Worm (Caenorhabditis elegans): ENCODE data around the gene C27F2.7.

Gene C27F2.7

DNA sequence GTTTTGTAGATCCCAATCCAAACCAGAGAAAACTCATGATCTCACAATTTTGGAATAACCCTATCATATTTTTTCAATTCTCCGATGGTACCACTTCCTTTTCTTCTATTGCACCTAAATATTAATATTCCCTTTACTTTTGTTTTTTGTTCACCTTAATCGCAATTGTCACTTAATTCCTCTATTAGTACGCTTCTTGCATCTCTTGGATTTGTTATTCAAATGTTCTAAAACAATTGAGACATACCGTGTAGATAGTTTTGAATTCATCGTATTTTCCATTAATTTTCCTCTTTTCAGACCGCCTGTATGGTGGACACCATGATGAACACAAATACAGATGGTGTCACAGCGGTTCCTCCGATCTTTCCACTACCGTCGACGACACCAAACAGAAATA, 32.5 kb downstream of the C27F2.7 start, which contains the start of gene flh-2:
Gene flh-2, plus strand, starts transcription at position 301 of the 400 bp plus-strand sequence.
- no peak for TF ChIP-seq ama-1 (optimal IDR thresholded peaks at IDR 0.05)
- TF ChIP-seq fkh-2 (tag; optimal IDR thresholded peaks at IDR 0.05) = no peak
- TF ChIP-seq fkh-10 (GFP tag; optimal IDR thresholded peaks at IDR 0.05) = no peak
- TF ChIP-seq nhr-23 (tag; optimal IDR thresholded peaks at IDR 0.05) = no peak
- TF ChIP-seq ztf-4 (tag; optimal IDR thresholded peaks at IDR 0.05) = no peak
- TF ChIP-seq nhr-12 (tag; optimal IDR thresholded peaks at IDR 0.05) = no peak
- no peak for TF ChIP-seq R02D3.7 (tag; optimal IDR thresholded peaks at IDR 0.05)
- TF ChIP-seq jun-1 (tag; optimal IDR thresholded peaks at IDR 0.05) = no peak
- no peak for TF ChIP-seq nhr-11 (tag; optimal IDR thresholded peaks at IDR 0.05)
- TF ChIP-seq lin-15B (tag; optimal IDR thresholded peaks at IDR 0.05) = no peak
- TF ChIP-seq aly-2 (tag; optimal IDR thresholded peaks at IDR 0.05) = no peak
- no peak for TF ChIP-seq tbx-2 (tag; optimal IDR thresholded peaks at IDR 0.05)
- TF ChIP-seq ceh-82 (tag; optimal IDR thresholded peaks at IDR 0.05) = no peak
- TF ChIP-seq nfya-1 (tag; optimal IDR thresholded peaks at IDR 0.05; ENCODE audit: insufficient read depth) = no peak
- no peak for TF ChIP-seq mdl-1 (tag; optimal IDR thresholded peaks at IDR 0.05)
- TF ChIP-seq egl-5 (tag; optimal IDR thresholded peaks at IDR 0.05) = no peak
- TF ChIP-seq nhr-67 (tag; optimal IDR thresholded peaks at IDR 0.05) = no peak
- no peak for TF ChIP-seq zag-1 (tag; optimal IDR thresholded peaks at IDR 0.05)
- TF ChIP-seq elt-2 (tag; optimal IDR thresholded peaks at IDR 0.05) = no peak
- no peak for TF ChIP-seq skn-1 (tag; optimal IDR thresholded peaks at IDR 0.05)

DNA sequence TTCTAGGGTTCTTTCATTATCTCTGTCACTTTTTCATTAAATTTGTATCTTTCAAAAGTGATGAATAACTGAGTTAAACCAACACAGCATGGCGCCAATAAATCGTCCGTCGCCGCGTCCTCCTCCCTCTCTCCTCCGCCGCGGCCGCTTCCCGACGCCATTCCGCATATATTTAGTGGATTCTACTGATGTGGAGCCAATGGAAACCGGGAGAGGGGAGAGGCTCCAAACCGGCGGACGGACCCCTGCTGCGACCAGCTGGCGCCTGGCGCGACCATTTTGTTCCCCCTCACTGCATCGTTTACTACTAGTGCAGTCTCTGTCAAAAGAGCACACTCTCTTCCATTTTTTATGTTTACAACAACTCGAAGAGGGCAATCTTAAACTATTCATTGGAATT, 33.1 kb downstream of the C27F2.7 start:
- TF ChIP-seq egl-5 (tag; optimal IDR thresholded peaks at IDR 0.05) (peak; percentile 26), ama-1 (optimal IDR thresholded peaks at IDR 0.05) (no peak), hmg-11 (tag; optimal IDR thresholded peaks at IDR 0.05) (peak; percentile 6), nfya-1 (tag; optimal IDR thresholded peaks at IDR 0.05; ENCODE audit: insufficient read depth) (peak; percentile 43), ceh-28 (tag; optimal IDR thresholded peaks at IDR 0.05) (no peak), lin-39 (tag; optimal IDR thresholded peaks at IDR 0.05) (peak; percentile 66), unc-62 (GFP tag; optimal IDR thresholded peaks at IDR 0.05) (no peak), sea-2 (GFP tag; optimal IDR thresholded peaks at IDR 0.05) (no peak), nhr-237 (tag; optimal IDR thresholded peaks at IDR 0.05) (no peak), fkh-10 (GFP tag; optimal IDR thresholded peaks at IDR 0.05) (no peak), tbx-2 (tag; optimal IDR thresholded peaks at IDR 0.05) (no peak), nhr-76 (tag; optimal IDR thresholded peaks at IDR 0.05) (no peak), nhr-12 (tag; optimal IDR thresholded peaks at IDR 0.05) (no peak), mml-1 (tag; optimal IDR thresholded peaks at IDR 0.05) (no peak), ztf-4 (tag; optimal IDR thresholded peaks at IDR 0.05) (no peak), skn-1 (tag; optimal IDR thresholded peaks at IDR 0.05) (no peak), ceh-9 (tag; optimal IDR thresholded peaks at IDR 0.05) (no peak), ZK546.5 (tag; optimal IDR thresholded peaks at IDR 0.05) (no peak), eor-1 (tag; optimal IDR thresholded peaks at IDR 0.05) (no peak)

DNA sequence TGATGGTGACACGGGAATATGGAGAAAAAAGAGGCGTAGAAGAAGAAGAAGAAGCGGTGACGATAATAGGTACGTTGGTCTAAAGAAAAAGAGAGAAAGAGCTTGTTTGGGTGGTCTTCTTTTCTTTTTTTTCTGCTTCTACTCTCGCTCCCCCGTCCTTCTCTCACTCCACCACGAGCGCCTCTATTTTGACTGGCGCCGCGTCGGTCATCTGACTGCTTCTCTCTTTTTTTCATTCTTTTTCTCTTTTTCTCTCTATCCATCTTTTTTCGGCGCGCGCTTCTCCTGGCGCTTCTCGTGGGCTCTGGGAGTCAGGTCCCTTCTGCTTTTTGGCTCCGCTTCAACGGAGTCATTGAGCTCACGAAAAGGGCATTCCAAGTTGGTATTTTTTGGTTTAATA, 33.9 kb downstream of the C27F2.7 start:
- no peak for TF ChIP-seq unc-62 (GFP tag; optimal IDR thresholded peaks at IDR 0.05)
- TF ChIP-seq lin-15B (tag; optimal IDR thresholded peaks at IDR 0.05) = peak; percentile 37
- no peak for TF ChIP-seq ceh-9 (tag; optimal IDR thresholded peaks at IDR 0.05)
- TF ChIP-seq egl-5 (tag; optimal IDR thresholded peaks at IDR 0.05) = no peak
- TF ChIP-seq nhr-23 (tag; optimal IDR thresholded peaks at IDR 0.05) = no peak
- no peak for TF ChIP-seq nhr-28 (tag; optimal IDR thresholded peaks at IDR 0.05)
- TF ChIP-seq mml-1 (tag; optimal IDR thresholded peaks at IDR 0.05) = no peak
- TF ChIP-seq hmg-11 (tag; optimal IDR thresholded peaks at IDR 0.05) = peak; percentile 58
- no peak for TF ChIP-seq daf-12 (tag; optimal IDR thresholded peaks at IDR 0.05)
- TF ChIP-seq ceh-82 (tag; optimal IDR thresholded peaks at IDR 0.05) = no peak
- no peak for TF ChIP-seq ceh-16 (tag; optimal IDR thresholded peaks at IDR 0.05)
- no peak for TF ChIP-seq elt-2 (tag; optimal IDR thresholded peaks at IDR 0.05)
- no peak for TF ChIP-seq nhr-67 (tag; optimal IDR thresholded peaks at IDR 0.05)
- no peak for TF ChIP-seq nhr-77 (tag; optimal IDR thresholded peaks at IDR 0.05)
- TF ChIP-seq elt-3 (tag; optimal IDR thresholded peaks at IDR 0.05) = no peak
- no peak for TF ChIP-seq ztf-4 (tag; optimal IDR thresholded peaks at IDR 0.05)
- TF ChIP-seq ZK546.5 (tag; optimal IDR thresholded peaks at IDR 0.05) = no peak
- TF ChIP-seq skn-1 (tag; optimal IDR thresholded peaks at IDR 0.05) = no peak
- no peak for TF ChIP-seq nhr-43 (tag; optimal IDR thresholded peaks at IDR 0.05; ENCODE audit: poor library complexity, severe bottlenecking)
- TF ChIP-seq snpc-4 (tag; optimal IDR thresholded peaks at IDR 0.05) = peak; percentile 18
- TF ChIP-seq sea-2 (GFP tag; optimal IDR thresholded peaks at IDR 0.05) = no peak
- peak; percentile 16 for TF ChIP-seq pha-4 (tag; optimal IDR thresholded peaks at IDR 0.05)
- peak; percentile 65 for TF ChIP-seq lin-39 (tag; optimal IDR thresholded peaks at IDR 0.05)
- TF ChIP-seq eor-1 (tag; optimal IDR thresholded peaks at IDR 0.05) = no peak
- TF ChIP-seq ceh-28 (tag; optimal IDR thresholded peaks at IDR 0.05) = no peak
- no peak for TF ChIP-seq nhr-12 (tag; optimal IDR thresholded peaks at IDR 0.05)
- no peak for TF ChIP-seq egl-27 (tag; optimal IDR thresholded peaks at IDR 0.05)
- TF ChIP-seq nhr-11 (tag; optimal IDR thresholded peaks at IDR 0.05) = peak; percentile 17
- no peak for TF ChIP-seq unc-39 (tag; optimal IDR thresholded peaks at IDR 0.05)
- no peak for TF ChIP-seq elt-1 (tag; optimal IDR thresholded peaks at IDR 0.05)
- no peak for TF ChIP-seq ama-1 (optimal IDR thresholded peaks at IDR 0.05)
- TF ChIP-seq lsy-12 (tag; optimal IDR thresholded peaks at IDR 0.05) = no peak
- TF ChIP-seq zag-1 (tag; optimal IDR thresholded peaks at IDR 0.05) = no peak
- TF ChIP-seq nhr-76 (tag; optimal IDR thresholded peaks at IDR 0.05) = no peak
- no peak for TF ChIP-seq tbx-2 (tag; optimal IDR thresholded peaks at IDR 0.05)
- no peak for TF ChIP-seq aly-2 (tag; optimal IDR thresholded peaks at IDR 0.05)
- TF ChIP-seq pqm-1 (tag; optimal IDR thresholded peaks at IDR 0.05) = no peak
- TF ChIP-seq R02D3.7 (tag; optimal IDR thresholded peaks at IDR 0.05) = no peak
- no peak for TF ChIP-seq mdl-1 (tag; optimal IDR thresholded peaks at IDR 0.05)
- peak; percentile 86 for TF ChIP-seq nfya-1 (tag; optimal IDR thresholded peaks at IDR 0.05; ENCODE audit: insufficient read depth)
- no peak for TF ChIP-seq fkh-10 (GFP tag; optimal IDR thresholded peaks at IDR 0.05)
- no peak for TF ChIP-seq nhr-25 (tag; optimal IDR thresholded peaks at IDR 0.05)
- TF ChIP-seq jun-1 (tag; optimal IDR thresholded peaks at IDR 0.05) = no peak
